Worm (Caenorhabditis elegans) whole organism, L4 larva: ENCODE results near the gene dpf-5.

ENCODE experiments used
- gei-8 ChIP-seq: fragments of 200-800 bp; sonication (Bioruptor generic); optimal IDR thresholded peaks from 2 replicates; lab custom pipeline; 2018; ENCODE audit warnings: mild to moderate bottlenecking, missing genetic modification characterization, missing compliant biosample characterization
- lin-29 ChIP-seq: fragments of 200-800 bp; sonication (Bioruptor generic); IDR thresholded peaks from 2 replicates; pipeline ENCODE4 v1.3.6; 2022; ENCODE audit warnings: missing genetic modification reagents, missing genetic modification characterization, missing compliant biosample characterization
- unc-130 ChIP-seq: sonication (generic microtip); optimal IDR thresholded peaks from 2 replicates; lab custom pipeline; 2016; ENCODE audit warnings: missing genetic modification reagents, missing genetic modification characterization, missing compliant biosample characterization

- TF ChIP-seq gei-8 (GFP tag; lab: Kevin White, UChicago) (no peak), unc-130 (GFP tag; lab: Kevin White, UChicago) (no peak), lin-29 (no peak)
These were observed 7.8 kb upstream of the dpf-5 start, which contains the start of gene srw-94 for ce11 chrIV:4814185-4814584.
